Fruit fly (Drosophila melanogaster) whole organism, embryonic: ENCODE results near the gene Set2.
A peak's percentile ranks its signal among the peaks of the same experiment; 100 is the strongest.

Source experiments
- ATbp ChIP-seq: fragments of 200-800 bp; sonication (Bioruptor generic); optimal IDR thresholded peaks from 2 replicates; lab custom pipeline; 2017; ENCODE audit warnings: missing biosample characterization, mild to moderate bottlenecking, missing genetic modification characterization, missing genetic modification reagents
- Aef1 ChIP-seq: fragments of 200-800 bp; sonication (Bioruptor generic); IDR thresholded peaks from 3 replicates; pipeline ENCODE4 v1.3.6; 2022; ENCODE audit warnings: missing biosample characterization, missing genetic modification characterization
- BEAF-32 ChIP-seq: fragments of 200-800 bp; sonication (Bioruptor generic); optimal IDR thresholded peaks from 3 replicates; lab custom pipeline; 2017; ENCODE audit warnings: missing biosample characterization, missing genetic modification characterization, mild to moderate bottlenecking, moderate library complexity, missing genetic modification reagents
- Bdp1 ChIP-seq: fragments of 200-800 bp; sonication (Bioruptor generic); optimal IDR thresholded peaks from 3 replicates; lab custom pipeline; 2016; ENCODE audit warnings: missing biosample characterization, missing genetic modification characterization
- CG11085 ChIP-seq: fragments of 200-800 bp; sonication (Bioruptor generic); IDR thresholded peaks from 2 replicates; pipeline ENCODE4 v1.3.6; 2022; ENCODE audit warnings: missing biosample characterization, missing genetic modification characterization
- CG14860 ChIP-seq: fragments of 200-800 bp; sonication (Bioruptor generic); IDR thresholded peaks from 3 replicates; pipeline ENCODE4 v1.3.6; 2022; ENCODE audit warnings: missing biosample characterization, missing genetic modification characterization; ENCODE audit not compliant: partially characterized antibody
- CG17568 ChIP-seq: fragments of 200-800 bp; sonication (Bioruptor generic); optimal IDR thresholded peaks from 2 replicates; lab custom pipeline; 2018; ENCODE audit warnings: missing biosample characterization, mild to moderate bottlenecking, missing genetic modification characterization, moderate library complexity
- CG30431 ChIP-seq: fragments of 200-800 bp; sonication (Bioruptor generic); optimal IDR thresholded peaks from 2 replicates; lab custom pipeline; 2017; ENCODE audit warnings: missing biosample characterization, missing genetic modification characterization
- CG31365 ChIP-seq: fragments of 200-800 bp; sonication (Bioruptor generic); optimal IDR thresholded peaks from 2 replicates; lab custom pipeline; 2018; ENCODE audit warnings: missing biosample characterization, mild to moderate bottlenecking, missing genetic modification characterization
- CG34376 ChIP-seq: fragments of 200-800 bp; sonication (Bioruptor generic); optimal IDR thresholded peaks from 2 replicates; lab custom pipeline; 2018; ENCODE audit warnings: missing biosample characterization, mild to moderate bottlenecking, missing genetic modification characterization
- CG5180 ChIP-seq: fragments of 200-800 bp; sonication (Bioruptor generic); optimal IDR thresholded peaks from 3 replicates; lab custom pipeline; 2017; ENCODE audit warnings: missing biosample characterization, missing genetic modification characterization, mild to moderate bottlenecking, moderate library complexity, missing genetic modification reagents
- CG6175 ChIP-seq: fragments of 200-800 bp; sonication (Bioruptor generic); IDR thresholded peaks from 3 replicates; pipeline ENCODE4 v1.3.6; 2022; ENCODE audit warnings: missing biosample characterization, missing genetic modification characterization
- CG7987 ChIP-seq: fragments of 200-800 bp; sonication (Bioruptor generic); optimal IDR thresholded peaks from 2 replicates; lab custom pipeline; 2018; ENCODE audit warnings: missing biosample characterization, mild to moderate bottlenecking, missing genetic modification characterization, moderate library complexity
- Camta ChIP-seq: fragments of 200-800 bp; sonication (Bioruptor generic); optimal IDR thresholded peaks from 2 replicates; lab custom pipeline; 2016; ENCODE audit warnings: missing biosample characterization, missing genetic modification characterization
- Dfd ChIP-seq, 2 experiments: fragments of >200 bp; optimal IDR thresholded peaks; 2 replicates each; lab custom pipeline; 2017; ENCODE audit warnings: missing biosample characterization in 2 of 2, missing genetic modification characterization in 2 of 2
- Dll ChIP-seq: fragments of 200-800 bp; sonication (Bioruptor generic); IDR thresholded peaks from 4 replicates; pipeline ENCODE4 v1.3.6; 2022; ENCODE audit warnings: missing biosample characterization, missing genetic modification characterization; ENCODE audit not compliant: partially characterized antibody
- ERR ChIP-seq: fragments of 200-800 bp; sonication (Bioruptor generic); optimal IDR thresholded peaks from 2 replicates; lab custom pipeline; 2016; ENCODE audit warnings: missing biosample characterization, missing genetic modification characterization
- Elba2 ChIP-seq: fragments of 200-800 bp; sonication (Bioruptor generic); optimal IDR thresholded peaks from 3 replicates; lab custom pipeline; 2016; ENCODE audit warnings: missing biosample characterization, missing genetic modification characterization
- Ets65A ChIP-seq: fragments of 200-800 bp; sonication (Bioruptor generic); peaks from one replicate; lab custom pipeline; 2016; ENCODE audit warnings: missing biosample characterization, missing genetic modification characterization
- GATAe ChIP-seq: fragments of 200-800 bp; sonication (Bioruptor generic); conservative IDR thresholded peaks from 2 replicates; pipeline ENCODE4 v1.3.6; 2022; ENCODE audit warnings: missing biosample characterization, missing genetic modification characterization
- H15 ChIP-seq: fragments of 200-800 bp; sonication (Bioruptor generic); IDR thresholded peaks from 3 replicates; pipeline ENCODE4 v1.3.6; 2022; ENCODE audit warnings: missing biosample characterization, missing genetic modification characterization
- Optix ChIP-seq: fragments of 200-800 bp; sonication (Bioruptor generic); IDR thresholded peaks from 3 replicates; pipeline ENCODE4 v1.3.6; 2022; ENCODE audit warnings: missing biosample characterization, missing genetic modification characterization
- Six4 ChIP-seq: fragments of 200-800 bp; sonication (Bioruptor generic); optimal IDR thresholded peaks from 2 replicates; lab custom pipeline; 2016; ENCODE audit warnings: missing biosample characterization, missing genetic modification characterization
- Sry-δ ChIP-seq: fragments of 200-800 bp; sonication (Bioruptor generic); optimal IDR thresholded peaks from 2 replicates; lab custom pipeline; 2016; ENCODE audit warnings: missing biosample characterization, missing genetic modification characterization
- Trl ChIP-seq, 3 experiments: fragments of >200 bp in 2 of 3; fragments of 200-800 bp in 1 of 3; sonication (Bioruptor generic) in 1 of 3; optimal IDR thresholded peaks; 2 replicates in 1 of 3; 3 replicates in 2 of 3; lab custom pipeline; 2016 to 2017; ENCODE audit warnings: missing biosample characterization in 1 of 3, missing genetic modification characterization in 1 of 3
- az2 ChIP-seq: fragments of 200-800 bp; sonication (Bioruptor generic); optimal IDR thresholded peaks from 3 replicates; lab custom pipeline; 2016; ENCODE audit warnings: missing biosample characterization, missing genetic modification characterization
- bigmax ChIP-seq: fragments of 200-800 bp; sonication (Bioruptor generic); optimal IDR thresholded peaks from 2 replicates; lab custom pipeline; 2018; ENCODE audit warnings: missing biosample characterization, mild to moderate bottlenecking, missing genetic modification characterization
- bowl ChIP-seq: fragments of 200-800 bp; sonication (Bioruptor generic); IDR thresholded peaks from 2 replicates; pipeline ENCODE4 v1.3.6; 2022; ENCODE audit warnings: missing biosample characterization, missing genetic modification characterization
- cad ChIP-seq: fragments of >200 bp; optimal IDR thresholded peaks from 2 replicates; lab custom pipeline; 2017; ENCODE audit warnings: missing biosample characterization, missing genetic modification characterization
- cas ChIP-seq: fragments of 200-800 bp; sonication (Bioruptor generic); IDR thresholded peaks from 2 replicates; pipeline ENCODE4 v1.3.6; 2022; ENCODE audit warnings: missing biosample characterization, missing genetic modification characterization
- crc ChIP-seq: fragments of 200-800 bp; sonication (Bioruptor generic); optimal IDR thresholded peaks from 2 replicates; lab custom pipeline; 2016; ENCODE audit warnings: missing biosample characterization, missing genetic modification characterization
- cwo ChIP-seq: fragments of 200-800 bp; sonication (Bioruptor generic); optimal IDR thresholded peaks from 3 replicates; lab custom pipeline; 2017; ENCODE audit warnings: missing biosample characterization, missing genetic modification characterization, mild to moderate bottlenecking, moderate library complexity, missing genetic modification reagents
- dan ChIP-seq: fragments of 200-800 bp; sonication (Bioruptor generic); IDR thresholded peaks from 2 replicates; pipeline ENCODE4 v1.3.6; 2022; ENCODE audit warnings: missing biosample characterization, missing genetic modification characterization
- fd102C ChIP-seq: fragments of 200-800 bp; sonication (Bioruptor generic); optimal IDR thresholded peaks from 2 replicates; lab custom pipeline; 2018; ENCODE audit warnings: missing biosample characterization, mild to moderate bottlenecking, missing genetic modification characterization, moderate library complexity
- fd3F ChIP-seq: fragments of 200-800 bp; sonication (Bioruptor generic); optimal IDR thresholded peaks from 2 replicates; lab custom pipeline; 2018; ENCODE audit warnings: missing biosample characterization, mild to moderate bottlenecking, missing genetic modification characterization, moderate library complexity
- fd64A ChIP-seq: fragments of 200-800 bp; sonication (Bioruptor generic); optimal IDR thresholded peaks from 3 replicates; lab custom pipeline; 2018; ENCODE audit warnings: missing biosample characterization, mild to moderate bottlenecking, missing genetic modification characterization
- fru ChIP-seq: fragments of >200 bp; optimal IDR thresholded peaks from 2 replicates; lab custom pipeline; 2017
- hb ChIP-seq: fragments of 200-800 bp; sonication (Bioruptor generic); IDR thresholded peaks from 3 replicates; pipeline ENCODE4 v1.3.6; 2022; ENCODE audit warnings: missing biosample characterization, missing genetic modification characterization; ENCODE audit not compliant: partially characterized antibody
- lola ChIP-seq, 3 experiments: fragments of >200 bp in 2 of 3; fragments of 200-800 bp in 1 of 3; sonication (Bioruptor generic) in 1 of 3; optimal IDR thresholded peaks; 2 replicates each; lab custom pipeline; 2017 to 2019; ENCODE audit warnings: missing biosample characterization in 3 of 3, missing genetic modification characterization in 3 of 3, mild to moderate bottlenecking in 1 of 3, moderate library complexity in 1 of 3
- maf-S ChIP-seq: fragments of 200-800 bp; sonication (Bioruptor generic); optimal IDR thresholded peaks from 2 replicates; lab custom pipeline; 2016; ENCODE audit warnings: missing biosample characterization, missing genetic modification characterization
- mld ChIP-seq: fragments of 200-800 bp; sonication (Bioruptor generic); IDR thresholded peaks from 3 replicates; pipeline ENCODE4 v1.3.6; 2022; ENCODE audit warnings: missing biosample characterization, missing genetic modification characterization; ENCODE audit not compliant: partially characterized antibody
- tx ChIP-seq: fragments of 200-800 bp; sonication (Bioruptor generic); optimal IDR thresholded peaks from 2 replicates; lab custom pipeline; 2016; ENCODE audit warnings: missing biosample characterization, missing genetic modification characterization
- unc-4 ChIP-seq: fragments of 200-800 bp; sonication (Bioruptor generic); IDR thresholded peaks from 2 replicates; pipeline ENCODE4 v1.3.6; 2022; ENCODE audit warnings: missing biosample characterization, missing genetic modification characterization; ENCODE audit not compliant: partially characterized antibody
- vfl ChIP-seq: fragments of 200-800 bp; sonication (Bioruptor generic); optimal IDR thresholded peaks from 2 replicates; lab custom pipeline; 2016; ENCODE audit warnings: missing biosample characterization, missing genetic modification characterization
- wdn ChIP-seq: fragments of 200-800 bp; sonication (Bioruptor generic); IDR thresholded peaks from 2 replicates; pipeline ENCODE4 v1.3.6; 2022; ENCODE audit warnings: missing biosample characterization, missing genetic modification characterization
- wek ChIP-seq: fragments of 200-800 bp; sonication (Bioruptor generic); optimal IDR thresholded peaks from 3 replicates; lab custom pipeline; 2018; ENCODE audit warnings: missing biosample characterization, mild to moderate bottlenecking, missing genetic modification characterization, moderate library complexity
- wor ChIP-seq: fragments of 200-800 bp; sonication (Bioruptor generic); IDR thresholded peaks from 2 replicates; pipeline ENCODE4 v1.3.6; 2022; ENCODE audit warnings: missing biosample characterization, missing genetic modification characterization
- zf30C ChIP-seq: fragments of 200-800 bp; sonication (Bioruptor generic); optimal IDR thresholded peaks from 3 replicates; lab custom pipeline; 2018; ENCODE audit warnings: missing biosample characterization, mild to moderate bottlenecking, missing genetic modification characterization

Gene Set2

DNA sequence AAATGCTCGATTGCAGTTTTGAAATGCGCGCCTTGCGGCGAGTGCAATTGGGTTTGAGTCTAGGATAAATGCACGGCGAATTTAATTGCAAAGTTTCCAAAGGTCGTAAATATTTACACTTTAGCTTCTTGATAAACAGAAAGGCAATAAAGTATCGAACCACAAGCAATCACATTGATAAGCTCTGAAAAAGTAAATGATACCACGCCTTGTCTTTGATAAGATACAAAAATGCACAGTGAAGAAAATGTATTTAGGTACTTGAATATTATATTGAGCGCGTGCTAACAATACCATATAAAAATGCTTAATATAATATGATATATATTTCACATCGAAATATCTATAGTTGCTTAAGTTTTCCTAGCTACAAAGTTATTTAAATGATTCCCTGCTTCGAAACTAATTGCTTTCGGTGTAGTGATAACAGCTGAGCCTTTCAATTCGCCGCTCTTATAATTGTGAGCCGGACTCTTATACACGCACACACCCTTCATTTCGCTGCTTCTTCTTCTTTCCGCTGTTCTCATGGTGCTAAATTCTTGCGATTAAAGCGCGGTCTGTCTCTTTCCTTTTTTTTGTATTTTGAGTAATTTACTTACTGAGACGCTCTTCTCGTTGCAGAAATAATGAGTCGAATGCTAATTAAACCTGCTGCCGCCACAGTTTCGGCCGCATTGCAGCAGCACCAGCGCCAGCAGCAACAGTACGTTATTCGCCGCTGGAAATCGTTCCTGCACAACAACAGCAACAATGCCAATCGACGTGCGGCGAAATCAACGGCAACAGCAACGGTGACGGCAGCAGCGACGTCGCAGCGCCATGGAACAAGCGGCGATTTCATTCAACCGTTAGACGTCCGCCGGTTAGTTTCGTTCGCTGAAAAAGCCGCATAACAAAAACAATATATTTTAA lies 39.5 kb upstream of the Set2 start (continued):
- peak; percentile 78 for TF ChIP-seq H15
- TF ChIP-seq Elba2 (GFP tag; lab: Kevin White, UChicago) = no peak
- peak; percentile 74 for TF ChIP-seq fd3F (GFP tag; lab: Kevin White, UChicago)
- peak; percentile 5 for TF ChIP-seq BEAF-32 (GFP tag; lab: Kevin White, UChicago)
- TF ChIP-seq Camta = peak; percentile 58
- no peak for TF ChIP-seq Dfd (GFP tag; optimal IDR thresholded peaks at IDR 0.05; lab: Kevin White, UChicago)
- TF ChIP-seq hb (GFP tag; lab: Robert Waterston, UW) = no peak
- peak; percentile 97 for TF ChIP-seq GATAe (GFP tag; lab: Robert Waterston, UW)
- TF ChIP-seq zf30C (GFP tag; lab: Kevin White, UChicago) = peak; percentile 97
- peak; percentile 85 for TF ChIP-seq az2
- peak; percentile 18 to 39 for TF ChIP-seq Trl (optimal IDR thresholded peaks at IDR 0.05; lab: Kevin White, UChicago)
- TF ChIP-seq Trl (GFP tag; optimal IDR thresholded peaks at IDR 0.05; lab: Kevin White, UChicago) = no peak
- peak; percentile 68 for TF ChIP-seq wor (GFP tag; lab: Robert Waterston, UW)
- no peak for TF ChIP-seq Dll (GFP tag; lab: Robert Waterston, UW)
- TF ChIP-seq cwo = peak; percentile 63
- no peak for TF ChIP-seq fru
- peak; percentile 32 for TF ChIP-seq fd64A (GFP tag; lab: Kevin White, UChicago)
- no peak for TF ChIP-seq mld (GFP tag; lab: Robert Waterston, UW)
- TF ChIP-seq vfl (GFP tag; lab: Kevin White, UChicago) = peak; percentile 1
- TF ChIP-seq fd102C = no peak
- TF ChIP-seq CG34376 = peak; percentile 85
- TF ChIP-seq CG31365 = peak; percentile 40
- no peak for TF ChIP-seq tx
- TF ChIP-seq ERR (GFP tag; lab: Kevin White, UChicago) = no peak
- peak in 1 of 3 experiments; percentile 80 for TF ChIP-seq lola (GFP tag; optimal IDR thresholded peaks at IDR 0.05; lab: Kevin White, UChicago)
- peak; percentile 73 for TF ChIP-seq CG11085 (GFP tag; lab: Robert Waterston, UW)
- no peak for TF ChIP-seq CG14860 (GFP tag; lab: Robert Waterston, UW)
- TF ChIP-seq cad (GFP tag; lab: Kevin White, UChicago) = no peak
- no peak for TF ChIP-seq dan (GFP tag; lab: Robert Waterston, UW)
- peak; percentile 36 for TF ChIP-seq wek (GFP tag; lab: Kevin White, UChicago)
- no peak for TF ChIP-seq Sry-δ (GFP tag; lab: Kevin White, UChicago)
- TF ChIP-seq CG30431 = peak; percentile 66
- peak; percentile 38 for TF ChIP-seq maf-S
- TF ChIP-seq CG6175 (GFP tag; lab: Robert Waterston, UW) = 0 out of 3 replicates have a peak, but pooled peaks have one; percentile 35
- peak; percentile 84 for TF ChIP-seq CG17568 (GFP tag; lab: Kevin White, UChicago)
- TF ChIP-seq Bdp1 (GFP tag; lab: Kevin White, UChicago) = peak; percentile 35
- peak; percentile 53; the same call in 1 of the 3 replicates for TF ChIP-seq Optix
- TF ChIP-seq Six4 (GFP tag; lab: Kevin White, UChicago) = peak; percentile 77
- TF ChIP-seq wdn = peak; percentile 79
- 0 out of 2 replicates have a peak, but pooled peaks have one; percentile 51 for TF ChIP-seq cas (GFP tag; lab: Robert Waterston, UW)
- TF ChIP-seq crc = no peak
- peak; percentile 79 for TF ChIP-seq Ets65A (GFP tag; lab: Kevin White, UChicago)
- TF ChIP-seq bowl (GFP tag; lab: Robert Waterston, UW) = peak; percentile 60; the same call in 1 of the 2 replicates
- peak; percentile 76 for TF ChIP-seq Aef1 (GFP tag; lab: Robert Waterston, UW)
- peak; percentile 33 for TF ChIP-seq CG7987 (GFP tag; lab: Kevin White, UChicago)
- peak; percentile 64 for TF ChIP-seq CG5180 (GFP tag; lab: Kevin White, UChicago)
- TF ChIP-seq ATbp (GFP tag; lab: Kevin White, UChicago) = peak; percentile 82
- TF ChIP-seq unc-4 = no peak
- no peak for TF ChIP-seq bigmax (GFP tag; lab: Kevin White, UChicago)
